Worm (Caenorhabditis elegans): ENCODE results near the gene bgnt-1.4.

bgnt-1.4 gene

ce11 chrV:4766501-4766900 lies 5.7 kb downstream of the bgnt-1.4 start, which contains the start of gene C18G1.8:
Gene C18G1.8, minus strand, starts transcription at chrV:4766601.
- TF ChIP-seq C04F5.9 (tag; optimal IDR thresholded peaks at IDR 0.05) (no peak), rnt-1 (tag; optimal IDR thresholded peaks at IDR 0.05) (no peak), ceh-82 (tag; optimal IDR thresholded peaks at IDR 0.05) (no peak), unc-86 (tag; optimal IDR thresholded peaks at IDR 0.05) (no peak), pax-3 (tag; optimal IDR thresholded peaks at IDR 0.05) (no peak), efl-3 (GFP tag; optimal IDR thresholded peaks at IDR 0.05) (no peak), nhr-71 (tag; optimal IDR thresholded peaks at IDR 0.05) (no peak), blmp-1 (tag; optimal IDR thresholded peaks at IDR 0.05) (no peak), fkh-4 (tag; optimal IDR thresholded peaks at IDR 0.05; ENCODE audit: borderline replicate concordance) (no peak), nhr-85 (tag) (no peak), C34B4.2 (tag; optimal IDR thresholded peaks at IDR 0.05) (no peak), nhr-11 (tag; optimal IDR thresholded peaks at IDR 0.05) (no peak)

- no peak for TF ChIP-seq lin-13 (GFP tag; optimal IDR thresholded peaks at IDR 0.05)
- no peak for TF ChIP-seq lin-14 (GFP tag; optimal IDR thresholded peaks at IDR 0.05)
- no peak for TF ChIP-seq nhr-76 (tag; optimal IDR thresholded peaks at IDR 0.05)
Observed at ce11 chrV:4769633-4770032, 8.9 kb downstream of the bgnt-1.4 start, which contains the start of gene C18G1.9. Gene C18G1.9, minus strand, starts transcription at chrV:4769733.

ce11 chrV:4770408-4770947 lies 9.7 kb downstream of the bgnt-1.4 start, which contains the start of gene elt-7:
Gene elt-7, plus strand, starts transcription at chrV:4770670.
- TF ChIP-seq elt-2 (tag; optimal IDR thresholded peaks at IDR 0.05) (peak; percentile 29), fkh-4 (tag; optimal IDR thresholded peaks at IDR 0.05; ENCODE audit: borderline replicate concordance) (no peak), lin-35 (GFP tag; optimal IDR thresholded peaks at IDR 0.05) (peak in 1 of 2 experiments; percentile 10), elt-3 (tag; optimal IDR thresholded peaks at IDR 0.05) (no peak)

- TF ChIP-seq skn-1 (tag; optimal IDR thresholded peaks at IDR 0.05) (no peak), fkh-8 (tag; optimal IDR thresholded peaks at IDR 0.05) (no peak), egl-13 (tag; optimal IDR thresholded peaks at IDR 0.05) (no peak), unc-30 (tag; optimal IDR thresholded peaks at IDR 0.05) (peak; percentile 47), ceh-82 (tag; optimal IDR thresholded peaks at IDR 0.05) (no peak), lin-13 (GFP tag; optimal IDR thresholded peaks at IDR 0.05) (no peak), nhr-76 (tag; optimal IDR thresholded peaks at IDR 0.05) (no peak), sptf-1 (tag; optimal IDR thresholded peaks at IDR 0.05) (no peak), ztf-11 (tag; optimal IDR thresholded peaks at IDR 0.05) (no peak), lin-14 (GFP tag; optimal IDR thresholded peaks at IDR 0.05) (peak; percentile 24), elt-3 (tag; optimal IDR thresholded peaks at IDR 0.05) (no peak)
Observed at ce11 chrV:4775140-4775539, 14.4 kb downstream of the bgnt-1.4 start.

- TF ChIP-seq alr-1 (tag; optimal IDR thresholded peaks at IDR 0.05; ENCODE audit: borderline replicate concordance) (no peak), ceh-8 (GFP tag; optimal IDR thresholded peaks at IDR 0.05) (no peak), nhr-19 (GFP tag; conservative IDR thresholded peaks at IDR 0.05) (no peak), nhr-237 (tag; optimal IDR thresholded peaks at IDR 0.05) (no peak), unc-98 (GFP tag; IDR thresholded peaks at IDR 0.05) (no peak), lsy-2 (tag; optimal IDR thresholded peaks at IDR 0.05) (peak in 1 of 2 experiments; percentile 26), sptf-1 (tag; optimal IDR thresholded peaks at IDR 0.05) (no peak), dsc-1 (tag; optimal IDR thresholded peaks at IDR 0.05) (no peak), isw-1 (GFP tag; IDR thresholded peaks at IDR 0.05) (no peak), lin-35 (GFP tag; optimal IDR thresholded peaks at IDR 0.05) (no peak), unc-86 (tag; optimal IDR thresholded peaks at IDR 0.05) (no peak), nhr-90 (tag; optimal IDR thresholded peaks at IDR 0.05; ENCODE audit: poor library complexity) (no peak), unc-130 (tag; optimal IDR thresholded peaks at IDR 0.05) (peak; percentile 27), hpl-2 (GFP tag; optimal IDR thresholded peaks at IDR 0.05) (no peak), zip-4 (GFP tag; optimal IDR thresholded peaks at IDR 0.05) (no peak), lin-14 (GFP tag; optimal IDR thresholded peaks at IDR 0.05) (no peak), lin-39 (tag; optimal IDR thresholded peaks at IDR 0.05) (no peak), nhr-12 (tag; optimal IDR thresholded peaks at IDR 0.05) (no peak), ceh-90 (tag; optimal IDR thresholded peaks at IDR 0.05) (no peak), snu-23 (GFP tag; optimal IDR thresholded peaks at IDR 0.05) (peak; percentile 5), swsn-7 (tag; optimal IDR thresholded peaks at IDR 0.05) (no peak), ces-1 (GFP tag; optimal IDR thresholded peaks at IDR 0.05) (no peak), elt-2 (tag; optimal IDR thresholded peaks at IDR 0.05) (no peak), lin-15B (tag; optimal IDR thresholded peaks at IDR 0.05) (no peak), efl-3 (GFP tag; optimal IDR thresholded peaks at IDR 0.05) (no peak)
Observed at ce11 chrV:4777388-4777986, 16.7 kb downstream of the bgnt-1.4 start, which contains the start of gene C18G1.1. Gene C18G1.1, plus strand, starts transcription at chrV:4777960.

All from whole organism, L1 larva.